Worm (Caenorhabditis elegans) whole organism, late embryonic: ENCODE data around the gene F32E10.9.

Experiments used
- C08G9.2 ChIP-seq: sonication (generic microtip); optimal IDR thresholded peaks from 2 replicates; lab custom pipeline; 2016; ENCODE audit warnings: mild to moderate bottlenecking, missing genetic modification characterization, moderate library complexity, missing compliant biosample characterization
- F13H6.1 ChIP-seq: sonication (generic microtip); optimal IDR thresholded peaks from 2 replicates; lab custom pipeline; 2016; ENCODE audit warnings: missing genetic modification characterization, missing compliant biosample characterization
- K02D7.2 ChIP-seq: sonication (generic microtip); optimal IDR thresholded peaks from 2 replicates; lab custom pipeline; 2017; ENCODE audit warnings: mild to moderate bottlenecking, missing genetic modification characterization, missing compliant biosample characterization
- K09A11.1 ChIP-seq: sonication (generic microtip); optimal IDR thresholded peaks from 2 replicates; lab custom pipeline; 2017; ENCODE audit warnings: antibody characterized with exemption, mild to moderate bottlenecking, missing genetic modification characterization, missing compliant biosample characterization; ENCODE audit not compliant: insufficient read depth
- ahr-1 ChIP-seq: sonication (generic microtip); optimal IDR thresholded peaks from 2 replicates; lab custom pipeline; 2016; ENCODE audit warnings: missing genetic modification characterization, missing compliant biosample characterization
- ceh-14 ChIP-seq: sonication (generic microtip); optimal IDR thresholded peaks from 2 replicates; lab custom pipeline; 2016; ENCODE audit warnings: missing genotype, missing genetic modification characterization, missing compliant biosample characterization
- ceh-19 ChIP-seq: fragments of 200-800 bp; sonication (Bioruptor generic); optimal IDR thresholded peaks from 2 replicates; lab custom pipeline; 2018; ENCODE audit warnings: mild to moderate bottlenecking, missing genetic modification characterization, missing compliant biosample characterization
- ceh-2 ChIP-seq: sonication (generic microtip); optimal IDR thresholded peaks from 2 replicates; lab custom pipeline; 2016; ENCODE audit warnings: missing genotype, missing genetic modification characterization, missing compliant biosample characterization
- ceh-22 ChIP-seq: sonication (generic microtip); optimal IDR thresholded peaks from 2 replicates; lab custom pipeline; 2017; ENCODE audit warnings: missing biosample characterization, missing genetic modification characterization
- ceh-31 ChIP-seq: sonication (generic microtip); optimal IDR thresholded peaks from 2 replicates; lab custom pipeline; 2016; ENCODE audit warnings: missing genetic modification characterization, missing compliant biosample characterization
- ceh-34 ChIP-seq: sonication (generic microtip); optimal IDR thresholded peaks from 2 replicates; lab custom pipeline; 2016; ENCODE audit warnings: mild to moderate bottlenecking, missing genetic modification characterization, missing compliant biosample characterization
- ceh-45 ChIP-seq: fragments of 200-800 bp; sonication (Bioruptor generic); IDR thresholded peaks from 2 replicates; pipeline ENCODE4 v1.3.6; 2022; ENCODE audit warnings: missing genetic modification reagents, missing genetic modification characterization, missing compliant biosample characterization
- dve-1 ChIP-seq: sonication (generic microtip); optimal IDR thresholded peaks from 2 replicates; lab custom pipeline; 2017; ENCODE audit warnings: antibody characterized with exemption, mild to moderate bottlenecking, missing genetic modification characterization, missing compliant biosample characterization
- elt-2 ChIP-seq: sonication (generic microtip); optimal IDR thresholded peaks from 2 replicates; lab custom pipeline; 2016; ENCODE audit warnings: missing genetic modification reagents, missing genetic modification characterization, missing compliant biosample characterization
- ets-4 ChIP-seq: sonication (generic microtip); optimal IDR thresholded peaks from 2 replicates; lab custom pipeline; 2016; ENCODE audit warnings: missing genetic modification characterization, missing compliant biosample characterization
- fax-1 ChIP-seq: sonication (generic microtip); optimal IDR thresholded peaks from 2 replicates; lab custom pipeline; 2016; ENCODE audit warnings: missing genotype, missing genetic modification characterization, missing compliant biosample characterization
- fkh-6 ChIP-seq: sonication (generic microtip); optimal IDR thresholded peaks from 2 replicates; lab custom pipeline; 2016; ENCODE audit warnings: missing genetic modification characterization, missing compliant biosample characterization
- gmeb-2 ChIP-seq: sonication (generic microtip); optimal IDR thresholded peaks from 2 replicates; lab custom pipeline; 2016; ENCODE audit warnings: missing genetic modification characterization, inconsistent platforms, missing compliant biosample characterization
- hlh-13 ChIP-seq: fragments of 200-800 bp; sonication (Bioruptor generic); optimal IDR thresholded peaks from 2 replicates; lab custom pipeline; 2018; ENCODE audit warnings: mild to moderate bottlenecking, missing genetic modification characterization, missing compliant biosample characterization
- hlh-15 ChIP-seq: sonication (generic microtip); optimal IDR thresholded peaks from 2 replicates; lab custom pipeline; 2016; ENCODE audit warnings: missing genetic modification characterization, missing compliant biosample characterization
- lin-11 ChIP-seq: fragments of 200-800 bp; sonication (Bioruptor generic); optimal IDR thresholded peaks from 2 replicates; lab custom pipeline; 2018; ENCODE audit warnings: mild to moderate bottlenecking, missing genetic modification characterization, missing compliant biosample characterization
- nfya-1 ChIP-seq: sonication (generic microtip); optimal IDR thresholded peaks from 2 replicates; lab custom pipeline; 2017; ENCODE audit warnings: missing genetic modification characterization, mild to moderate bottlenecking, missing compliant biosample characterization, antibody characterized with exemption, moderate library complexity
- nhr-232 ChIP-seq: sonication (generic microtip); optimal IDR thresholded peaks from 2 replicates; lab custom pipeline; 2016; ENCODE audit warnings: missing genetic modification characterization, missing compliant biosample characterization
- npax-4 ChIP-seq: sonication (generic microtip); optimal IDR thresholded peaks from 2 replicates; lab custom pipeline; 2016; ENCODE audit warnings: missing genetic modification characterization, missing compliant biosample characterization
- pax-1 ChIP-seq: fragments of 150-350 bp; optimal IDR thresholded peaks from 2 replicates; lab custom pipeline; 2014; ENCODE audit warnings: missing biosample characterization, missing genetic modification characterization
- pha-4 ChIP-seq: fragments of 150-350 bp; optimal IDR thresholded peaks from 2 replicates; lab custom pipeline; 2018; ENCODE audit warnings: missing biosample characterization, missing genetic modification reagents, missing genetic modification characterization
- pqm-1 ChIP-seq: sonication (generic microtip); optimal IDR thresholded peaks from 2 replicates; lab custom pipeline; 2016; ENCODE audit warnings: missing genetic modification characterization, missing compliant biosample characterization
- pros-1 ChIP-seq: fragments of 150-350 bp; optimal IDR thresholded peaks from 2 replicates; lab custom pipeline; 2014; ENCODE audit warnings: missing biosample characterization, missing genetic modification reagents, missing genetic modification characterization
- ref-2 ChIP-seq: sonication (generic microtip); optimal IDR thresholded peaks from 2 replicates; lab custom pipeline; 2016; ENCODE audit warnings: missing genetic modification characterization, missing compliant biosample characterization
- sox-2 ChIP-seq: fragments of 200-800 bp; sonication (Bioruptor generic); IDR thresholded peaks from 2 replicates; pipeline ENCODE4 v1.3.6; 2022; ENCODE audit warnings: missing genetic modification reagents, missing genetic modification characterization, missing compliant biosample characterization
- sox-4 ChIP-seq: sonication (generic microtip); optimal IDR thresholded peaks from 2 replicates; lab custom pipeline; 2017; ENCODE audit warnings: mild to moderate bottlenecking, missing genetic modification characterization, inconsistent platforms, missing compliant biosample characterization
- syd-9 ChIP-seq: sonication (generic microtip); optimal IDR thresholded peaks from 2 replicates; lab custom pipeline; 2016; ENCODE audit warnings: mild to moderate bottlenecking, missing genetic modification characterization, moderate library complexity, missing compliant biosample characterization
- tbx-2 ChIP-seq: sonication (generic microtip); optimal IDR thresholded peaks from 2 replicates; lab custom pipeline; 2016; ENCODE audit warnings: missing genetic modification characterization, missing compliant biosample characterization
- tbx-7 ChIP-seq: sonication (generic microtip); optimal IDR thresholded peaks from 2 replicates; lab custom pipeline; 2016; ENCODE audit warnings: missing genotype, missing genetic modification characterization, missing compliant biosample characterization
- ttx-3 ChIP-seq: sonication (generic microtip); optimal IDR thresholded peaks from 2 replicates; lab custom pipeline; 2016; ENCODE audit warnings: missing genetic modification reagents, missing genetic modification characterization, missing compliant biosample characterization
- unc-3 ChIP-seq, 2 experiments: fragments of 200-800 bp in 1 of 2; sonication (Bioruptor generic) in 1 of 2; sonication (generic microtip) in 1 of 2; conservative IDR thresholded peaks in 1 of 2; optimal IDR thresholded peaks in 1 of 2; 2 replicates each; pipeline versions ENCODE4 v1.3.6 to Lab custom; 2016 to 2022; ENCODE audit warnings: missing compliant biosample characterization in 2 of 2, missing genetic modification characterization in 2 of 2, missing genetic modification reagents in 1 of 2
- unc-42 ChIP-seq: sonication (generic microtip); optimal IDR thresholded peaks from 2 replicates; lab custom pipeline; 2016; ENCODE audit warnings: missing genotype, missing genetic modification characterization, missing compliant biosample characterization
- zip-5 ChIP-seq: sonication (generic microtip); optimal IDR thresholded peaks from 2 replicates; lab custom pipeline; 2016; ENCODE audit warnings: missing genetic modification characterization, missing compliant biosample characterization
- ztf-16 ChIP-seq: sonication (generic microtip); optimal IDR thresholded peaks from 2 replicates; lab custom pipeline; 2017; ENCODE audit warnings: missing genetic modification characterization, missing compliant biosample characterization

Gene F32E10.9

DNA sequence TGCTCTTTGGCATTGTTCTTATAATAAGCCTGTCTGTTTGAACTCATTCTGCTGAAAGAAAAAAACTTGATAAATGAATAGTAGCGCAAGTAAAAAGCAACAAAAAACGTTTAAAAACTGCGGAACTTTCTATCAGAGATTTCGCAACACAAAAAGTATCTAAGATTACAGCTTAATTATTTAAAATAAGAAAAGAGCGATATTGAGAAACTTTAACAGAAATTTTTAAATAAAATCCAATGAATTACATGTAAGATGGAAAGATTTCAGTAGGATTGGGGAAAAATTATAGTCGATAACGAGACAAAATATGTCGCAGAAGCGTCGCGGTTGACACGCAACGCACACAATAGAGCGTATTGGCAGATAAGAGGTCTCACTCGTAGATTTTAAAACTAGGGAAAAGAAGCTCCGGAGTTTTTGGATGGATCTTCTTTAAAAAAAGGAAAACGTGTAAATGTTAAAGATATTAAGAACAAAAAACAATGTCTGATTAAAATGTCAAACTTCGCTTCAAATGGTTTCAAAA lies 2.1 kb downstream of the F32E10.9 start, which contains the start of gene ima-3:
Gene ima-3, minus strand, starts transcription at position 51 of the 529 bp plus-strand sequence.
- peak; percentile 2 for TF ChIP-seq nfya-1 (tag; lab: Kevin White, UChicago)
- TF ChIP-seq unc-42 (tag; lab: Kevin White, UChicago), result peak; percentile 20
- TF ChIP-seq zip-5, result peak; percentile 7
- no peak for TF ChIP-seq sox-4 (tag; lab: Kevin White, UChicago)
- TF ChIP-seq pros-1, result no peak
- TF ChIP-seq fkh-6, result no peak
- no peak for TF ChIP-seq pax-1 (tag; lab: Kevin White, UChicago)
- no peak for TF ChIP-seq C08G9.2
- no peak for TF ChIP-seq ztf-16 (tag; lab: Kevin White, UChicago)
- TF ChIP-seq ceh-45 (GFP tag; lab: Robert Waterston, UW), result no peak
- peak; percentile 35 for TF ChIP-seq tbx-2
- TF ChIP-seq syd-9 (tag; lab: Kevin White, UChicago), result no peak
- peak; percentile 45 for TF ChIP-seq elt-2 (tag; lab: Kevin White, UChicago)
- peak; percentile 47 for TF ChIP-seq ceh-31 (tag; lab: Kevin White, UChicago)
- no peak for TF ChIP-seq K09A11.1 (tag; lab: Kevin White, UChicago)
- no peak for TF ChIP-seq sox-2 (GFP tag; lab: Robert Waterston, UW)
- TF ChIP-seq hlh-15, result no peak

DNA sequence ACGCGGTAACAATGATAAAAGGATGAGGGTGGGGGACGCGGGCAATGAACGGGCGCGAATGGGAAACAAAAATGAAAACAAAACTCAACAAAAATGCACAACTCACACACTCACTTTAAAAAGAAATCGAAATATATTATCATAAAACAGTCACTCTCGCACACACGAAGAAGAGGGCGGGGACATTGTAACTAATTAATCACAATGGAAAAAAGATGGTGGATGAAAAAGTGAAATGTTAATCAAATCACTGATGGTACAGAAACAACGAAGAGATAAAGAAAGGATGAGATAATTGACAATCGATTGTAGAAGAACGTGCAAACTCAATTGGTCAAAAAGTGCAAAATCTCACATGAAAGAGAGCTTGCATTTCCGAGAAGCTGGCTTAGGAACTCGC lies 4.5 kb downstream of the F32E10.9 start:
- TF ChIP-seq hlh-13, result no peak
- no peak for TF ChIP-seq F13H6.1 (tag; lab: Kevin White, UChicago)
- TF ChIP-seq unc-42 (tag; lab: Kevin White, UChicago), result no peak
- no peak for TF ChIP-seq syd-9 (tag; lab: Kevin White, UChicago)
- TF ChIP-seq tbx-7 (tag; lab: Kevin White, UChicago), result no peak
- no peak for TF ChIP-seq ets-4 (tag; lab: Kevin White, UChicago)
- TF ChIP-seq unc-3 (GFP tag; conservative IDR thresholded peaks at IDR 0.05; lab: Robert Waterston, UW), result no peak
- TF ChIP-seq unc-3 (tag; optimal IDR thresholded peaks at IDR 0.05; lab: Kevin White, UChicago), result no peak
- TF ChIP-seq pros-1, result no peak
- no peak for TF ChIP-seq hlh-15
- no peak for TF ChIP-seq ceh-2 (tag; lab: Kevin White, UChicago)
- no peak for TF ChIP-seq ahr-1 (tag; lab: Kevin White, UChicago)
- TF ChIP-seq ceh-34 (tag; lab: Kevin White, UChicago), result no peak
- no peak for TF ChIP-seq ceh-14
- TF ChIP-seq ceh-22 (tag; lab: Kevin White, UChicago), result no peak
- no peak for TF ChIP-seq ttx-3 (tag; lab: Kevin White, UChicago)

DNA sequence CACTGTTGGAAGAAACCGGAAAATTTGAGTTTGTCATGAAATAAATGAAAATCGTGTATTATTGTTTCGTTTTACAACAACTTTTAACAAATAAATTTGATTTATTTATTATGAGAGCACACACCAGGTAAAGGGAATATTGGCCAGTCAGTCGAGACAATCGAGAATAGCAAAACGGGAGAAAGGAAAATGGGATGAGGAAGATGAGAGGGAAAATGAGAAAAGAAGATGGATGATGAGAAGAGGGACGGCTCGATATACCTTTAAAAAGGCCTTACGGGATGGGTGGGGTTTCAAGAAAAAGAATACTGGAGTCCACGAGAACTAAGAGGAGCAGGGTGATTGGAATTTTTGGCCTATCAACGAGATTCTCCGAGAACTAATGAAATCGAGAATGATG lies 5.1 kb downstream of the F32E10.9 start:
- no peak for TF ChIP-seq K02D7.2 (tag; lab: Kevin White, UChicago)
- TF ChIP-seq tbx-7 (tag; lab: Kevin White, UChicago), result no peak
- TF ChIP-seq syd-9 (tag; lab: Kevin White, UChicago), result no peak
- no peak for TF ChIP-seq hlh-15
- no peak for TF ChIP-seq dve-1 (tag; lab: Kevin White, UChicago)
- TF ChIP-seq pqm-1 (tag; lab: Kevin White, UChicago), result no peak
- TF ChIP-seq ceh-19 (GFP tag; lab: Kevin White, UChicago), result no peak
- TF ChIP-seq nhr-232 (tag; lab: Kevin White, UChicago), result no peak
- TF ChIP-seq npax-4 (tag; lab: Kevin White, UChicago), result no peak
- TF ChIP-seq fax-1, result no peak
- no peak for TF ChIP-seq pha-4
- TF ChIP-seq zip-5, result no peak
- no peak for TF ChIP-seq unc-3 (GFP tag; conservative IDR thresholded peaks at IDR 0.05; lab: Robert Waterston, UW)
- TF ChIP-seq unc-3 (tag; optimal IDR thresholded peaks at IDR 0.05; lab: Kevin White, UChicago), result no peak
- no peak for TF ChIP-seq sox-4 (tag; lab: Kevin White, UChicago)
- TF ChIP-seq ref-2 (tag; lab: Kevin White, UChicago), result no peak
- no peak for TF ChIP-seq lin-11 (tag; lab: Kevin White, UChicago)
- no peak for TF ChIP-seq gmeb-2 (tag; lab: Kevin White, UChicago)
